Worm (Caenorhabditis elegans): ENCODE data around the gene R10F2.6.

The R10F2.6 gene

ce11 chrIII:2918655-2919054 lies 25.2 kb downstream of the R10F2.6 start:
- no peak for TF ChIP-seq B0310.2 (tag; optimal IDR thresholded peaks at IDR 0.05)
- TF ChIP-seq ceh-13 (GFP tag; optimal IDR thresholded peaks at IDR 0.05) = no peak
- no peak for TF ChIP-seq tbx-37 (GFP tag; conservative IDR thresholded peaks at IDR 0.05)
- TF ChIP-seq flt-1 (GFP tag; IDR thresholded peaks at IDR 0.05) = no peak
- TF ChIP-seq hnd-1 (tag; optimal IDR thresholded peaks at IDR 0.05) = no peak
- no peak for TF ChIP-seq ama-1 (optimal IDR thresholded peaks at IDR 0.05)
- TF ChIP-seq sea-1 (GFP tag; conservative IDR thresholded peaks at IDR 0.05) = no peak

ce11 chrIII:2914029-2914428 lies 29.9 kb downstream of the R10F2.6 start:
- TF ChIP-seq tbx-37 (GFP tag; conservative IDR thresholded peaks at IDR 0.05) (no peak), hnd-1 (tag; optimal IDR thresholded peaks at IDR 0.05) (no peak), tra-4 (tag; optimal IDR thresholded peaks at IDR 0.05) (no peak), F13C5.2 (tag; optimal IDR thresholded peaks at IDR 0.05) (no peak)

ce11 chrIII:2912916-2913315 lies 31.0 kb downstream of the R10F2.6 start:
- no peak for TF ChIP-seq F13C5.2 (tag; optimal IDR thresholded peaks at IDR 0.05)
- TF ChIP-seq ama-1 (optimal IDR thresholded peaks at IDR 0.05) = no peak
- TF ChIP-seq scrt-1 (GFP tag; IDR thresholded peaks at IDR 0.05) = no peak
- TF ChIP-seq B0310.2 (tag; optimal IDR thresholded peaks at IDR 0.05) = no peak
- peak; percentile 32 for TF ChIP-seq ceh-36 (tag; optimal IDR thresholded peaks at IDR 0.05)
- no peak for TF ChIP-seq aly-1 (tag; optimal IDR thresholded peaks at IDR 0.05)

DNA sequence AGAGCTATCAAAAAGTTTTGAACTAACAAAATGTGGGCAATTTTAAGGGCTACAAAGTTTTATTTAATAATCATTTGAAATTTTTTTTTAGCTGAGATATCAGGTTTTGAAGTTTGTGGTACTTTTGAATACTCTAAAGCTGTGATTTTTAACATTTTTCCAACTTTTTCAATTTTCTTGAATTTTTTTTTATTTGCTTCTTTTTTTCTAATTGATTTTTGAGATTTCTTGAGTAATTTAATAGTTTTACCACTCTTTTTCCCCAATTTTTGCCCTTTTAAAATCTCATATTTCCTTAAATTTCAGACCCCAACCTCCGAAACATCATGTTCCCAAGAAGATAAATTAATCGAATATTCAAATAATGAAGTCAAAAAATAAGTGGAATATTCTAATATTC lies 33.3 kb downstream of the R10F2.6 start, which contains the start of gene cdh-1:
Gene cdh-1, plus strand, starts transcription at position 301 of the 400 bp plus-strand sequence.
- no peak for TF ChIP-seq pes-1 (GFP tag; IDR thresholded peaks at IDR 0.05)

DNA sequence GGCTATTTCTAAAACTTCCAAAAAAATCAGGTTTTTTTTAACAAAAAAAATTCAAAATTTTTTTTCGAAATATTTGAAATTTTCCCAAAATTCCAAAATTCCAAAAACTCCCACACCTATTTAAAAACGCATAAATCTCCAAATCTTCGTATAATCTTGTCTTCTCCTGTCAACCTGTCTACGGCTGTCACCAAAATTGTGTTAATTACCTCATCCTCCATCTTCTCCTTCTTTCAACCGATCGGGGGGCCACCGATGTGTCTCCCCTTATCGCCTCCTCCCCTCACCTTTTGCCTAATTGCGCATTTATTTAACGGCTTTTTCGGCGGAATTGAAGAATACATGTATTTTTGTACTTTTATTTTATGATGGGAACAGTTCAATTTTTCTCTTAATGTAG lies 35.0 kb downstream of the R10F2.6 start:
- TF ChIP-seq tra-4 (tag; optimal IDR thresholded peaks at IDR 0.05) (no peak), aly-1 (tag; optimal IDR thresholded peaks at IDR 0.05) (no peak), hnd-1 (tag; optimal IDR thresholded peaks at IDR 0.05) (no peak), ceh-13 (GFP tag; optimal IDR thresholded peaks at IDR 0.05) (no peak), flt-1 (GFP tag; IDR thresholded peaks at IDR 0.05) (no peak), ceh-36 (tag; optimal IDR thresholded peaks at IDR 0.05) (no peak), hmbx-1 (tag; optimal IDR thresholded peaks at IDR 0.05) (no peak), ama-1 (optimal IDR thresholded peaks at IDR 0.05) (no peak), pes-1 (GFP tag; IDR thresholded peaks at IDR 0.05) (no peak), F13C5.2 (tag; optimal IDR thresholded peaks at IDR 0.05) (no peak)

DNA sequence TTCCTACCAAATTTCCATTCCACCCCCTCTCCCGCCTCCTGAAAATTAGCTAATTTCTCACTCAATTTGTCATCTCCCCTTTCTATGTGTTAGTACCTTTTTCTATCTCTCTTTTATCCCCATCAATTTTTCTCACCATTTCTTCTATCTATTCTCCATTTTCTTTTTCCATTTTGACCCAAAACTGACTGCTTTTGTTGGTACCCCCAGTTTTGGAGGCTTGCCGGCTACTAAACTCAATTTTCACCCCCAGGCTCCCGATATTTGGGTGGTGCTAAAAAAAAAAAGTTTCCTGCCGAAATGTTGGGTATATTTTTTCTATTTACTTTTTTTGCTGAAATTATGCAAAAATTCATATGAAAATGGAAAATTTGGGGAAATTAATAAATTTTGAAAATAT lies 36.1 kb downstream of the R10F2.6 start:
- no peak for TF ChIP-seq hmbx-1 (tag; optimal IDR thresholded peaks at IDR 0.05)
- TF ChIP-seq tra-4 (tag; optimal IDR thresholded peaks at IDR 0.05) = no peak
- no peak for TF ChIP-seq tbx-37 (GFP tag; conservative IDR thresholded peaks at IDR 0.05)
- TF ChIP-seq scrt-1 (GFP tag; IDR thresholded peaks at IDR 0.05) = no peak
- TF ChIP-seq sea-1 (GFP tag; conservative IDR thresholded peaks at IDR 0.05) = no peak
- no peak for TF ChIP-seq hmg-4 (GFP tag; optimal IDR thresholded peaks at IDR 0.05)
- TF ChIP-seq F13C5.2 (tag; optimal IDR thresholded peaks at IDR 0.05) = no peak
- no peak for TF ChIP-seq pes-1 (GFP tag; IDR thresholded peaks at IDR 0.05)
- TF ChIP-seq aly-1 (tag; optimal IDR thresholded peaks at IDR 0.05) = no peak
- no peak for TF ChIP-seq B0310.2 (tag; optimal IDR thresholded peaks at IDR 0.05)
- no peak for TF ChIP-seq ceh-36 (tag; optimal IDR thresholded peaks at IDR 0.05)
- no peak for TF ChIP-seq hnd-1 (tag; optimal IDR thresholded peaks at IDR 0.05)
- no peak for TF ChIP-seq ama-1 (optimal IDR thresholded peaks at IDR 0.05)
- no peak for TF ChIP-seq ets-7 (tag; optimal IDR thresholded peaks at IDR 0.05)
- TF ChIP-seq ceh-13 (GFP tag; optimal IDR thresholded peaks at IDR 0.05) = no peak
- TF ChIP-seq flt-1 (GFP tag; IDR thresholded peaks at IDR 0.05) = no peak
- TF ChIP-seq tbx-11 (GFP tag; IDR thresholded peaks at IDR 0.05) = no peak

DNA sequence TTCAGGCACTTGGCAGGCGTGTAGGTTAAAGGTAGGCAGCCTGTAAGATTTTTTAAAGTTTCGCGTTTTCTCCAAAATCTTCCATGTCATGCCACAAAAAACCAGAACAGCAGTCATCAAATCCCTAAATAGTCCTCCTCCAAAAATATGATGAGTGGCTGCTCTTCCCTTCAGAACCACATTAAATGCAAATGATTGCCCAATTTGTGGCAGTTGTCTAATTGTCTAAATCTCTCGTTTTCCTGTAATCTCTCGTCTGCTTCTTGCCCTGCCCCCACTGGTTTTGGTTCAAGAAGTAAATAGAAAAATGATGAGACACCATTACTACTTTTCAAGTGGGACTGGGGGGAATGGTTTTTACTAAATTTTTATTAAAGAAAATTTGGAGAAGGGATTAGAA lies 39.7 kb downstream of the R10F2.6 start:
- TF ChIP-seq scrt-1 (GFP tag; IDR thresholded peaks at IDR 0.05) = no peak
- TF ChIP-seq tbx-11 (GFP tag; IDR thresholded peaks at IDR 0.05) = no peak
- no peak for TF ChIP-seq sea-1 (GFP tag; conservative IDR thresholded peaks at IDR 0.05)
- TF ChIP-seq hmg-4 (GFP tag; optimal IDR thresholded peaks at IDR 0.05) = no peak
- no peak for TF ChIP-seq ama-1 (optimal IDR thresholded peaks at IDR 0.05)
- no peak for TF ChIP-seq ets-7 (tag; optimal IDR thresholded peaks at IDR 0.05)
- TF ChIP-seq ceh-13 (GFP tag; optimal IDR thresholded peaks at IDR 0.05) = no peak
- TF ChIP-seq ceh-36 (tag; optimal IDR thresholded peaks at IDR 0.05) = no peak
- TF ChIP-seq aly-1 (tag; optimal IDR thresholded peaks at IDR 0.05) = no peak
- no peak for TF ChIP-seq hnd-1 (tag; optimal IDR thresholded peaks at IDR 0.05)
- TF ChIP-seq pes-1 (GFP tag; IDR thresholded peaks at IDR 0.05) = no peak
- no peak for TF ChIP-seq flt-1 (GFP tag; IDR thresholded peaks at IDR 0.05)
- TF ChIP-seq hmbx-1 (tag; optimal IDR thresholded peaks at IDR 0.05) = no peak

DNA sequence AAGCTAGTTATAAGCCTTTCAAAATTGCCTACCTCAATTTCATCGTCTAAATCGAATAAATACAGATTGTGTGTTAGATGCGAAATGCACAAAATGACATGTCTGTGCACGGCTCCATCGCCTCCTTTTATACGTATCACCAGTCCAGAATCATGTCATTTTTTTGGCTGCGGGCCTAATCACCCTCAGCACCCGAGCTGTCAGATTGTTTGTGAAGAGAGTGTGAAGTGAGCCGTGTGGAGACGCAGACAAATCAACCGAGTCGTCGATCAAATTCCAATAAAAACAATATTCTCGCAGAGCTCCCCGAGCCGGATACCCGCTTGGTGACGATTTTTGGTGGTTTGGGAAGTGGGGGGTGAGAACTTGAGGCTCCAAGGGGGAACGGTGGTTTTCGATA lies 42.8 kb downstream of the R10F2.6 start, which contains the start of gene idpa-1:
Gene idpa-1, minus strand, starts transcription at position 101 of the 400 bp plus-strand sequence.
- TF ChIP-seq hmg-4 (GFP tag; optimal IDR thresholded peaks at IDR 0.05) (no peak), hmbx-1 (tag; optimal IDR thresholded peaks at IDR 0.05) (no peak), tbx-11 (GFP tag; IDR thresholded peaks at IDR 0.05) (no peak), ets-7 (tag; optimal IDR thresholded peaks at IDR 0.05) (no peak), hnd-1 (tag; optimal IDR thresholded peaks at IDR 0.05) (no peak), aly-1 (tag; optimal IDR thresholded peaks at IDR 0.05) (no peak), ama-1 (optimal IDR thresholded peaks at IDR 0.05) (no peak), scrt-1 (GFP tag; IDR thresholded peaks at IDR 0.05) (no peak), tra-4 (tag; optimal IDR thresholded peaks at IDR 0.05) (no peak), ceh-36 (tag; optimal IDR thresholded peaks at IDR 0.05) (no peak), pes-1 (GFP tag; IDR thresholded peaks at IDR 0.05) (no peak), sea-1 (GFP tag; conservative IDR thresholded peaks at IDR 0.05) (no peak), F13C5.2 (tag; optimal IDR thresholded peaks at IDR 0.05) (no peak), ceh-13 (GFP tag; optimal IDR thresholded peaks at IDR 0.05) (no peak), tbx-37 (GFP tag; conservative IDR thresholded peaks at IDR 0.05) (no peak), flt-1 (GFP tag; IDR thresholded peaks at IDR 0.05) (no peak), B0310.2 (tag; optimal IDR thresholded peaks at IDR 0.05) (no peak)
